Fruit fly (Drosophila melanogaster): Measurements from ENCODE around the gene esg.

The esg gene

DNA sequence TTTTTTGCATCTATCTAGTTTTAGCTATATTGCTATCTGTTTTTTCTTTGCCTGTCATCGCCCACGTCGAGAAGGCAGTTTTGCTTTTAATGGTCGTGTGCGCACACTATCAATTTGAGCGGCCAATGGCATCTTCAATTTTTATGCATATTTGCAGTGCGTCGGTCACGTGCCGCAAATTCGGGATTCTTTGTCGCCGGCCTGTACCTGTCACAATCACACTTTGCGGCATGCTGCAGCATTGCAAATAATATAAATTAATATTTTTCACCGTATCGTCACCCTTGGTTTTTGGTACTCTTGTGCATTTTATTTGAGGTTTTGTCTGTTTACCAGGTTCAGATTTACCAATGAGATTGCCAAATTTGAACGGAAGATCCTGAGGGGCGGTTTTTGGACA, 37.6 kb downstream of the esg start:
- TF ChIP-seq CTCF (optimal IDR thresholded peaks at IDR 0.05), result no peak
- no peak for TF ChIP-seq CG8478 (optimal IDR thresholded peaks at IDR 0.05)

DNA sequence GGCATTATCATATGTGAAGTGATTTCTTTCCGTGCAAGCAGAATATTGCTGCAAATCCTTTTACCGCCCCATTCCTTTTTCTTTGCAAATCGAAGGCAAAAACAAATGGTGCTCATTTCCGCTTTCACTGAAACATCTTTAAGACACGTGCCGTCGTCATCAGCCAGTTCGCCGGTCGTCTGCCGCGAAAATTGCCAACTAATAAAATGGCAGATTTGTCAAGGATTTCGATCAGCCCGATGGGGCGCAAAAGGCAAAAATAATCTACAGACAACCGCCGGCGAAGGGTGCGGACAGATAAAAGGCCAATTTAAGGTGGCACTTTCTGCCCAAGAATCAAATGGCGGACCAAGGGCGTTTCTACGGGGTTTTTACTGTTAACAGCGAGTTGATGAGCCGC, 38.3 kb downstream of the esg start:
- TF ChIP-seq CG8478 (optimal IDR thresholded peaks at IDR 0.05) (no peak), CTCF (optimal IDR thresholded peaks at IDR 0.05) (no peak)

DNA sequence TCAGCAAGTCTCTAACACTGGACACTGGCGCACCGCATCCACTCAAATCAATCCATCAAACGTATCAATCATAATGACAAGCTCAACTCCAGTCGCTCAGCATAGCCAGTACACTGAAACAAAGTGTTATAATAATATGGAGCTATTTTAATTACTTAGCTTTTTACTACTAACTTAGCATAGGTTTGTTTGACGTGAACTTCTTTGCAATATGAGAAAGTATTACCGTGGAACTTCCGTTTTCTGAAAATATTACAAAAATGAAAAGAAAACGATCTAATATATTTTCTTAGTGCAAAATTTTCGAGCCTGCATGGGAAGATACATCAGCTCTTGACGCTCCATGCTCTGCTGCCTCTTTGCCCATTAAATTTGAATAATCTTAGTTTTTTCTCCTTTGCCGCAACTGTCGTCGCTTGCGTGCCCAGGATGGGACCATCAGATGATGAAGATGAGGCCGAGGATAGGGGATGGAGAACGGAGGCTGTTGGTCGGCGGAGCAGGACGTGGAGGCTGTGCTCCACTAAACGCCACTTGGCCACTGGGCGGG, 49.4 kb downstream of the esg start:
- TF ChIP-seq CG8478 (optimal IDR thresholded peaks at IDR 0.05) (no peak), CTCF (optimal IDR thresholded peaks at IDR 0.05) (no peak)

DNA sequence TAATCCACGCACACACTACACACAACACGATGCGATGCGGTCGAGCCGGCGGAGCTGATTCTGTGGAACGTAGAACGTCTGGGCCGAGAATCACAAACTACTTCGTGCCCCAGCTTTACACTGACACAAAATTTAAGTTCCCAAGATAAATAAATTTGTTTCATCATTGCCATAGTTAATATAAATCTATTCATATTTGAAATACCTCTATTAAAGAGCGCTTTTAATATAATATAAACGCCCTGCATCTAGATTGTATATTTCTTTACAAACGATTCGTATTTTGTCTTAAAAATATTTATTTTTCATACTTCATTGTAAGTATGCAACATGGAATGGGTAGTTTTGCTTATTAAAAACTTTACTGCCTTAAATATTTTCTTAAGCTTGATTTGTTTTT, 51.7 kb downstream of the esg start:
- TF ChIP-seq CTCF (optimal IDR thresholded peaks at IDR 0.05) (no peak), CG8478 (optimal IDR thresholded peaks at IDR 0.05) (no peak)
